Fruit fly (Drosophila melanogaster): ENCODE measurements around the gene CG42245.

CG42245 gene

DNA sequence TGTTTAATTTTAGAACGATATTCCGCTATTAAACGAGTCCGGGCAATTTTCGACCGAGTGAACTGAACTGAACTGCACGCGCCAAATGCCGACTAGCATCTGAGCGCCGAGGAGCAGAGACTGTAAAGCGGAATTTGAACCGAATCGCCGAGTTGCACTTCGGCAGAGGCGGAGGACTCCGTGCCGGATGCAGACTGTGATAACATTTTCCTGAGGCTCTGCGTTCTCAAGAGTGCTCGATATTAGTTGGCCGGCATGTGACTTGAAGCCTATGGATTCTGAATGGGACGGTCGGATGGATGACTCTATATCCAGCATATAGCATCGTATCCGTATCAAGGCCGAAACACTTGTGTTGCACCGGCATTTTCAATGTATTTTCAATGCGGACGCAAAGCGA is 1.6 kb upstream of the CG42245 start, which contains the start of gene Pxn (continued):
- 0 out of 3 replicates have a peak, but pooled peaks have one; percentile 22 for TF ChIP-seq mld (GFP tag; IDR thresholded peaks at IDR 0.05; ENCODE audit: partially characterized antibody)
- no peak for TF ChIP-seq CkIIα-i1 (GFP tag; IDR thresholded peaks at IDR 0.05)
- TF ChIP-seq CG14710 (tag; optimal IDR thresholded peaks at IDR 0.05): no peak
- no peak for TF ChIP-seq CG1024 (GFP tag; IDR thresholded peaks at IDR 0.05)

DNA sequence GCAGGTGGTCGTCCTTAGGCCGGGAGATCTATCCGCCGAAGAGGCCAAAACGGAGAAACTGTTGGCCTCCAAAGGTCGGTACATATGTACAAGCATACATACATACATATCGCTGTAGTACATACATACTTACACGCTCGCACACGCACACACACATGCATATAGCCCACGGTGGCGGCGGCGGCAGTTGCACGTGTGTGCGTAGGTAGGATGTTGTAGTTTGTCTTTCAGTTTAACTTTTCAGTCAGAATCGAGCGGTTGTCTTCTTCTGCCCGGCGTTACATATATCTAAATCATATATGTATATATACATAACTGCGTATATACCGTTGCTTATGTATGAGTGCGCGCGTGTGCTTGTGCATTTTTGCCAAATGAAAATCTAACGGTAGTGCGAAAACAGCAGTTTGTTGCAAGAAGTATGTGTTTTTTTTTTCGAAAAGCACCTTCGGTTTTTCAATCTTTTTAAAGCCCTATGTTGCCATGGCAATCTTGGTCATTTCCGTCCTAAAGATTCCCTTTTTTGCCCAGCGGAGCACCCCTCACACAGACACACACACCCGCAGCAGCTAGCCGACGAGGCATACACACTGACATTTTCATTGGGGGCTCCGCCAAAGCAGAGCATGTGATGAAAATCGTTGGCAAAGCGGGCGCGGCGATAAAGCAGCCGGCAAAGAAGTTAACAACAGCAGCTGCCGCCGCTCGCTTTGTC is 690 bp downstream of the CG42245 start:
- TF ChIP-seq inv (GFP tag; IDR thresholded peaks at IDR 0.05; ENCODE audit: partially characterized antibody): 0 out of 2 replicates have a peak, but pooled peaks have one; percentile 8
- TF ChIP-seq Mrtf (GFP tag; IDR thresholded peaks at IDR 0.05): no peak
- no peak for TF ChIP-seq al (GFP tag; IDR thresholded peaks at IDR 0.05)
- peak; percentile 14 for TF ChIP-seq CG3163 (GFP tag; optimal IDR thresholded peaks at IDR 0.05)
- peak; percentile 43 for TF ChIP-seq CG17385 (GFP tag; optimal IDR thresholded peaks at IDR 0.05)
- no peak for TF ChIP-seq crp (GFP tag; optimal IDR thresholded peaks at IDR 0.05)
- no peak for TF ChIP-seq gro (GFP tag; optimal IDR thresholded peaks at IDR 0.05)
- TF ChIP-seq tin (GFP tag; optimal IDR thresholded peaks at IDR 0.05): no peak
- TF ChIP-seq CG13287 (GFP tag; IDR thresholded peaks at IDR 0.05; ENCODE audit: partially characterized antibody): peak; percentile 55; the same call in 1 of the 2 replicates
- TF ChIP-seq CG15011 (GFP tag; optimal IDR thresholded peaks at IDR 0.05): no peak
- no peak for TF ChIP-seq CG10959 (GFP tag; IDR thresholded peaks at IDR 0.05)
- no peak for TF ChIP-seq CG15514 (GFP tag; optimal IDR thresholded peaks at IDR 0.05)
- no peak for TF ChIP-seq Dek (tag; optimal IDR thresholded peaks at IDR 0.05)
- no peak for TF ChIP-seq h (optimal IDR thresholded peaks at IDR 0.05)
- no peak for TF ChIP-seq Kr (GFP tag; optimal IDR thresholded peaks at IDR 0.05)
- TF ChIP-seq lola (GFP tag; optimal IDR thresholded peaks at IDR 0.05): peak in 1 of 3 experiments; percentile 62
- TF ChIP-seq NK7.1 (GFP tag; optimal IDR thresholded peaks at IDR 0.05): peak; percentile 4
- TF ChIP-seq CG7928 (GFP tag; optimal IDR thresholded peaks at IDR 0.05): no peak
- TF ChIP-seq Opbp (GFP tag; IDR thresholded peaks at IDR 0.05; ENCODE audit: partially characterized antibody): no peak
- no peak for TF ChIP-seq Spps (tag; optimal IDR thresholded peaks at IDR 0.05)
- TF ChIP-seq CG7357 (GFP tag; IDR thresholded peaks at IDR 0.05): no peak
- TF ChIP-seq CG7372 (GFP tag; IDR thresholded peaks at IDR 0.05): no peak
- TF ChIP-seq nerfin-2 (GFP tag; IDR thresholded peaks at IDR 0.05; ENCODE audit: partially characterized antibody): no peak
- peak; percentile 31 for TF ChIP-seq fu2 (GFP tag; optimal IDR thresholded peaks at IDR 0.05)
- TF ChIP-seq emc (GFP tag; optimal IDR thresholded peaks at IDR 0.05): no peak
- TF ChIP-seq D19B (GFP tag; optimal IDR thresholded peaks at IDR 0.05): no peak
- no peak for TF ChIP-seq CG11085 (GFP tag; IDR thresholded peaks at IDR 0.05)
- TF ChIP-seq Doc2 (GFP tag; IDR thresholded peaks at IDR 0.05): no peak
- TF ChIP-seq CG4854 (GFP tag; optimal IDR thresholded peaks at IDR 0.05): no peak
- no peak for TF ChIP-seq Neu2 (GFP tag; optimal IDR thresholded peaks at IDR 0.05; ENCODE audit: borderline replicate concordance)
- no peak for TF ChIP-seq Nf-YB (GFP tag; optimal IDR thresholded peaks at IDR 0.05)
- peak; percentile 88 for TF ChIP-seq cg (GFP tag; optimal IDR thresholded peaks at IDR 0.05)
- no peak for TF ChIP-seq Vsx1 (GFP tag; optimal IDR thresholded peaks at IDR 0.05)
- no peak for TF ChIP-seq Adf1 (GFP tag; IDR thresholded peaks at IDR 0.05)
- no peak for TF ChIP-seq slp2 (GFP tag; optimal IDR thresholded peaks at IDR 0.05)
- no peak for TF ChIP-seq vnd (GFP tag; IDR thresholded peaks at IDR 0.05; ENCODE audit: partially characterized antibody)
- no peak for TF ChIP-seq Lpt (GFP tag; optimal IDR thresholded peaks at IDR 0.05)
- TF ChIP-seq CG8944 (GFP tag; optimal IDR thresholded peaks at IDR 0.05): no peak
- TF ChIP-seq CG3995 (GFP tag; optimal IDR thresholded peaks at IDR 0.05): no peak
- TF ChIP-seq zen2 (GFP tag; IDR thresholded peaks at IDR 0.05; ENCODE audit: partially characterized antibody): no peak
- 0 out of 3 replicates have a peak, but pooled peaks have one; percentile 20 for TF ChIP-seq CG2199 (GFP tag; IDR thresholded peaks at IDR 0.05)
- TF ChIP-seq CG4617 (GFP tag; optimal IDR thresholded peaks at IDR 0.05; ENCODE audit: borderline replicate concordance): no peak
- TF ChIP-seq CG17186 (GFP tag; optimal IDR thresholded peaks at IDR 0.05): no peak
